Worm (Caenorhabditis elegans) whole organism, L4/young adult: ENCODE measurements around the gene irld-55.

Experiments used
- W03F9.2 ChIP-seq: fragments of 150-350 bp; optimal IDR thresholded peaks from 2 replicates; lab custom pipeline; 2014; ENCODE audit warnings: missing biosample characterization, missing genetic modification characterization
- dao-5 ChIP-seq: sonication (generic microtip); optimal IDR thresholded peaks from 2 replicates; lab custom pipeline; 2016; ENCODE audit warnings: missing genotype, missing genetic modification characterization, moderate library complexity, missing compliant biosample characterization
- him-1 ChIP-seq: sonication (generic microtip); optimal IDR thresholded peaks from 2 replicates; lab custom pipeline; 2016; ENCODE audit warnings: missing genotype, missing genetic modification reagents, missing genetic modification characterization, missing compliant biosample characterization

The irld-55 gene

ce11 chrIV:14019883-14020282 is at the start of gene irld-55, which contains the start of gene irld-56:
TSS of gene irld-55 (plus strand) at chrIV:14020198.
TSS of gene irld-56 (minus strand) at chrIV:14019983.
- TF ChIP-seq him-1 (no peak), W03F9.2 (no peak), dao-5 (tag; lab: Kevin White, UChicago) (no peak)

- no peak for TF ChIP-seq dao-5 (tag; lab: Kevin White, UChicago)
- no peak for TF ChIP-seq him-1
- peak; percentile 67 for TF ChIP-seq W03F9.2
Measured at ce11 chrIV:13979797-13980459, 40.1 kb upstream of the irld-55 start, which contains the start of gene dnbp-1. TSS of gene dnbp-1 (minus strand) at chrIV:13979847.

- no peak for TF ChIP-seq dao-5 (tag; lab: Kevin White, UChicago)
- TF ChIP-seq W03F9.2, result no peak
- TF ChIP-seq him-1, result no peak
Measured at ce11 chrIV:13982425-13982824, 37.6 kb upstream of the irld-55 start, which contains the start of gene gei-18. TSS of gene gei-18 (minus strand) at chrIV:13982525.

ce11 chrIV:13984041-13984440 is 36.0 kb upstream of the irld-55 start, which contains the start of gene tor-2:
TSS of gene tor-2 (minus strand) at chrIV:13984141.
- TF ChIP-seq W03F9.2 (no peak), dao-5 (tag; lab: Kevin White, UChicago) (no peak), him-1 (no peak)

- no peak for TF ChIP-seq dao-5 (tag; lab: Kevin White, UChicago)
- TF ChIP-seq him-1, result no peak
- no peak for TF ChIP-seq W03F9.2
Measured at ce11 chrIV:13985705-13986104, 34.3 kb upstream of the irld-55 start, which contains the start of gene tor-1. TSS of gene tor-1 (minus strand) at chrIV:13985805.

- no peak for TF ChIP-seq W03F9.2
- TF ChIP-seq him-1, result no peak
- no peak for TF ChIP-seq dao-5 (tag; lab: Kevin White, UChicago)
Measured at ce11 chrIV:13988781-13989180, 31.2 kb upstream of the irld-55 start, which contains the start of gene egl-23. TSS of gene egl-23 (plus strand) at chrIV:13989081.

ce11 chrIV:13989875-13990274 is 30.1 kb upstream of the irld-55 start:
- no peak for TF ChIP-seq him-1
- no peak for TF ChIP-seq W03F9.2
- TF ChIP-seq dao-5 (tag; lab: Kevin White, UChicago), result no peak

ce11 chrIV:14001782-14002181 is 18.2 kb upstream of the irld-55 start:
- TF ChIP-seq him-1 (no peak), W03F9.2 (no peak), dao-5 (tag; lab: Kevin White, UChicago) (no peak)

- TF ChIP-seq dao-5 (tag; lab: Kevin White, UChicago), result no peak
- TF ChIP-seq W03F9.2, result no peak
- TF ChIP-seq him-1, result no peak
Measured at ce11 chrIV:14008709-14009108, 11.3 kb upstream of the irld-55 start.

ce11 chrIV:14013692-14014091 is 6.3 kb upstream of the irld-55 start:
- TF ChIP-seq W03F9.2, result peak; percentile 49
- TF ChIP-seq him-1, result no peak

ce11 chrIV:14015844-14016243 is 4.2 kb upstream of the irld-55 start, which contains the start of gene srw-63:
TSS of gene srw-63 (minus strand) at chrIV:14015944.
- TF ChIP-seq him-1 (no peak), dao-5 (tag; lab: Kevin White, UChicago) (no peak)

ce11 chrIV:14032620-14033501 is 12.9 kb downstream of the irld-55 start:
- TF ChIP-seq dao-5 (tag; lab: Kevin White, UChicago), result no peak
- peak; percentile 24 for TF ChIP-seq W03F9.2
- TF ChIP-seq him-1, result peak; percentile 67

ce11 chrIV:14033502-14033751 is 13.4 kb downstream of the irld-55 start:
- TF ChIP-seq W03F9.2, result no peak
- TF ChIP-seq dao-5 (tag; lab: Kevin White, UChicago), result no peak
- no peak for TF ChIP-seq him-1

ce11 chrIV:14033752-14034570 is 14.0 kb downstream of the irld-55 start:
- TF ChIP-seq W03F9.2 (no peak), dao-5 (tag; lab: Kevin White, UChicago) (no peak), him-1 (peak; percentile 84)
